Fruit fly (Drosophila melanogaster) whole organism, embryonic: ENCODE results near the gene Tmep.

Experiments used
- Blimp-1 ChIP-seq: fragments of 200-800 bp; sonication (Bioruptor generic); optimal IDR thresholded peaks from 3 replicates; lab custom pipeline; 2018; ENCODE audit warnings: missing biosample characterization, missing genetic modification characterization, mild to moderate bottlenecking, moderate library complexity, missing genetic modification reagents
- CG1024 ChIP-seq: fragments of 200-800 bp; sonication (Bioruptor generic); IDR thresholded peaks from 2 replicates; pipeline ENCODE4 v1.3.6; 2022; ENCODE audit warnings: missing biosample characterization, missing genetic modification characterization
- CG11085 ChIP-seq: fragments of 200-800 bp; sonication (Bioruptor generic); IDR thresholded peaks from 2 replicates; pipeline ENCODE4 v1.3.6; 2022; ENCODE audit warnings: missing biosample characterization, missing genetic modification characterization
- CG15011 ChIP-seq: fragments of 200-800 bp; sonication (Bioruptor generic); optimal IDR thresholded peaks from 3 replicates; lab custom pipeline; 2018; ENCODE audit warnings: missing biosample characterization, mild to moderate bottlenecking, missing genetic modification characterization
- CG1529 ChIP-seq: fragments of 200-800 bp; sonication (Bioruptor generic); optimal IDR thresholded peaks from 3 replicates; lab custom pipeline; 2018; ENCODE audit warnings: missing biosample characterization, missing genetic modification characterization
- CG16779 ChIP-seq: fragments of 200-800 bp; sonication (Bioruptor generic); IDR thresholded peaks from 2 replicates; pipeline ENCODE4 v1.3.6; 2022; ENCODE audit warnings: missing biosample characterization, missing genetic modification characterization
- CG17328 ChIP-seq: fragments of 200-800 bp; sonication (Bioruptor generic); IDR thresholded peaks from 2 replicates; pipeline ENCODE4 v1.3.6; 2022; ENCODE audit warnings: missing biosample characterization, missing genetic modification characterization
- CG2116 ChIP-seq: fragments of 200-800 bp; sonication (Bioruptor generic); optimal IDR thresholded peaks from 3 replicates; lab custom pipeline; 2018; ENCODE audit warnings: missing biosample characterization, mild to moderate bottlenecking, missing genetic modification characterization
- CG4282 ChIP-seq: fragments of 200-800 bp; sonication (Bioruptor generic); optimal IDR thresholded peaks from 2 replicates; lab custom pipeline; 2016; ENCODE audit warnings: missing biosample characterization, missing genetic modification characterization
- CG4328 ChIP-seq: fragments of 200-800 bp; sonication (Bioruptor generic); optimal IDR thresholded peaks from 3 replicates; lab custom pipeline; 2017; ENCODE audit warnings: missing biosample characterization, missing genetic modification reagents, missing genetic modification characterization
- CG4360 ChIP-seq: fragments of 200-800 bp; sonication (Bioruptor generic); IDR thresholded peaks from 2 replicates; pipeline ENCODE4 v1.3.6; 2022; ENCODE audit warnings: missing biosample characterization, missing genetic modification characterization
- CG6254 ChIP-seq: fragments of 200-800 bp; sonication (Bioruptor generic); optimal IDR thresholded peaks from 3 replicates; lab custom pipeline; 2017; ENCODE audit warnings: mild to moderate bottlenecking, missing biosample characterization, missing genetic modification reagents, missing genetic modification characterization
- CG7357 ChIP-seq: fragments of 200-800 bp; sonication (Bioruptor generic); IDR thresholded peaks from 3 replicates; pipeline ENCODE4 v1.3.6; 2022; ENCODE audit warnings: missing biosample characterization, missing genetic modification characterization
- CG9215 ChIP-seq: fragments of 200-800 bp; sonication (Bioruptor generic); IDR thresholded peaks from 2 replicates; pipeline ENCODE4 v1.3.6; 2022; ENCODE audit warnings: missing biosample characterization, missing genetic modification characterization
- Dfd ChIP-seq, 2 experiments: fragments of >200 bp; optimal IDR thresholded peaks; 2 replicates each; lab custom pipeline; 2017; ENCODE audit warnings: missing biosample characterization in 2 of 2, missing genetic modification characterization in 2 of 2
- Hr78 ChIP-seq, 2 experiments: fragments of 200-800 bp in 1 of 2; fragments of >200 bp in 1 of 2; sonication (Bioruptor generic) in 1 of 2; optimal IDR thresholded peaks; 2 replicates each; lab custom pipeline; 2017 to 2019; ENCODE audit warnings: missing biosample characterization in 2 of 2, missing genetic modification characterization in 2 of 2, mild to moderate bottlenecking in 1 of 2, moderate library complexity in 1 of 2
- MTF-1 ChIP-seq: fragments of 200-800 bp; sonication (Bioruptor generic); optimal IDR thresholded peaks from 2 replicates; lab custom pipeline; 2018; ENCODE audit warnings: missing biosample characterization, mild to moderate bottlenecking, missing genetic modification characterization, borderline replicate concordance
- Mes4 ChIP-seq: fragments of 200-800 bp; sonication (Bioruptor generic); optimal IDR thresholded peaks from 2 replicates; lab custom pipeline; 2016; ENCODE audit warnings: missing biosample characterization, missing genetic modification characterization
- Nf-YB ChIP-seq: fragments of 200-800 bp; sonication (Bioruptor generic); optimal IDR thresholded peaks from 3 replicates; lab custom pipeline; 2019; ENCODE audit warnings: missing biosample characterization, mild to moderate bottlenecking, missing genetic modification characterization, moderate library complexity
- Rfx ChIP-seq: fragments of 200-800 bp; sonication (Bioruptor generic); IDR thresholded peaks from 2 replicates; pipeline ENCODE4 v1.3.6; 2022; ENCODE audit warnings: missing biosample characterization, missing genetic modification characterization
- Spps ChIP-seq: fragments of 200-800 bp; sonication (Bioruptor generic); optimal IDR thresholded peaks from 2 replicates; lab custom pipeline; 2018; ENCODE audit warnings: missing biosample characterization, mild to moderate bottlenecking, missing genetic modification characterization
- Taf1 ChIP-seq: fragments of 200-800 bp; sonication (Bioruptor generic); IDR thresholded peaks from 2 replicates; pipeline ENCODE4 v1.3.6; 2022; ENCODE audit warnings: missing biosample characterization, missing genetic modification characterization
- ab ChIP-seq: fragments of 200-800 bp; sonication (Bioruptor generic); optimal IDR thresholded peaks from 2 replicates; lab custom pipeline; 2016; ENCODE audit warnings: missing biosample characterization, missing genetic modification characterization
- al ChIP-seq: fragments of 200-800 bp; sonication (Bioruptor generic); IDR thresholded peaks from 2 replicates; pipeline ENCODE4 v1.3.6; 2022; ENCODE audit warnings: missing biosample characterization, missing genetic modification characterization
- croc ChIP-seq: fragments of 200-800 bp; sonication (Bioruptor generic); conservative IDR thresholded peaks from 3 replicates; pipeline ENCODE4 v1.3.6; 2022; ENCODE audit warnings: missing biosample characterization, missing genetic modification characterization
- da ChIP-seq: fragments of 200-800 bp; sonication (Bioruptor generic); optimal IDR thresholded peaks from 2 replicates; lab custom pipeline; 2016; ENCODE audit warnings: missing biosample characterization, missing genetic modification characterization
- dmrt11E ChIP-seq: fragments of 200-800 bp; sonication (Bioruptor generic); optimal IDR thresholded peaks from 3 replicates; lab custom pipeline; 2018; ENCODE audit warnings: missing biosample characterization, mild to moderate bottlenecking, missing genetic modification characterization, moderate library complexity
- fd64A ChIP-seq: fragments of 200-800 bp; sonication (Bioruptor generic); optimal IDR thresholded peaks from 3 replicates; lab custom pipeline; 2018; ENCODE audit warnings: missing biosample characterization, mild to moderate bottlenecking, missing genetic modification characterization
- fd96Cb ChIP-seq: fragments of 200-800 bp; sonication (Bioruptor generic); optimal IDR thresholded peaks from 2 replicates; lab custom pipeline; 2018; ENCODE audit warnings: missing biosample characterization, mild to moderate bottlenecking, missing genetic modification characterization, moderate library complexity
- fru ChIP-seq: fragments of >200 bp; optimal IDR thresholded peaks from 2 replicates; lab custom pipeline; 2017
- gsb-n ChIP-seq: fragments of 200-800 bp; sonication (Bioruptor generic); optimal IDR thresholded peaks from 3 replicates; lab custom pipeline; 2018; ENCODE audit warnings: missing biosample characterization, mild to moderate bottlenecking, missing genetic modification characterization
- h ChIP-seq: fragments of >200 bp; optimal IDR thresholded peaks from 2 replicates; lab custom pipeline; 2017
- lbe ChIP-seq: fragments of 200-800 bp; sonication (Bioruptor generic); optimal IDR thresholded peaks from 2 replicates; lab custom pipeline; 2016; ENCODE audit warnings: missing biosample characterization, mild to moderate bottlenecking, missing genetic modification characterization
- nerfin-1 ChIP-seq: fragments of 200-800 bp; sonication (Bioruptor generic); optimal IDR thresholded peaks from 3 replicates; lab custom pipeline; 2019; ENCODE audit warnings: missing biosample characterization, mild to moderate bottlenecking, missing genetic modification characterization, moderate library complexity
- nmo ChIP-seq: fragments of 200-800 bp; sonication (Bioruptor generic); optimal IDR thresholded peaks from 2 replicates; lab custom pipeline; 2018; ENCODE audit warnings: missing biosample characterization, mild to moderate bottlenecking, missing genetic modification characterization, moderate library complexity
- oc ChIP-seq: fragments of 200-800 bp; sonication (Bioruptor generic); optimal IDR thresholded peaks from 2 replicates; lab custom pipeline; 2018; ENCODE audit warnings: missing biosample characterization, mild to moderate bottlenecking, missing genetic modification characterization, moderate library complexity
- pros ChIP-seq: fragments of 200-800 bp; sonication (Bioruptor generic); optimal IDR thresholded peaks from 3 replicates; lab custom pipeline; 2019; ENCODE audit warnings: missing biosample characterization, mild to moderate bottlenecking, missing genetic modification characterization, moderate library complexity
- pum ChIP-seq: fragments of 200-800 bp; sonication (Bioruptor generic); optimal IDR thresholded peaks from 2 replicates; lab custom pipeline; 2016; ENCODE audit warnings: missing biosample characterization, missing genetic modification characterization
- repo ChIP-seq: fragments of 200-800 bp; sonication (Bioruptor generic); optimal IDR thresholded peaks from 2 replicates; lab custom pipeline; 2016; ENCODE audit warnings: missing biosample characterization, missing genetic modification characterization
- rib ChIP-seq: fragments of 200-800 bp; sonication (Bioruptor generic); IDR thresholded peaks from 2 replicates; pipeline ENCODE4 v1.3.6; 2022; ENCODE audit warnings: missing biosample characterization, missing genetic modification characterization
- schlank ChIP-seq: fragments of 200-800 bp; sonication (Bioruptor generic); optimal IDR thresholded peaks from 2 replicates; lab custom pipeline; 2018; ENCODE audit warnings: missing biosample characterization, mild to moderate bottlenecking, missing genetic modification characterization
- tap ChIP-seq: fragments of 200-800 bp; optimal IDR thresholded peaks from 3 replicates; lab custom pipeline; 2019; ENCODE audit warnings: missing biosample characterization, mild to moderate bottlenecking, missing genetic modification characterization, moderate library complexity
- tna ChIP-seq: fragments of 200-800 bp; sonication (Bioruptor generic); IDR thresholded peaks from 2 replicates; pipeline ENCODE4 v1.3.6; 2022; ENCODE audit warnings: missing biosample characterization, missing genetic modification characterization; ENCODE audit not compliant: partially characterized antibody
- unpg ChIP-seq: fragments of 200-800 bp; sonication (Bioruptor generic); optimal IDR thresholded peaks from 3 replicates; lab custom pipeline; 2018; ENCODE audit warnings: missing biosample characterization, mild to moderate bottlenecking, missing genetic modification characterization, moderate library complexity
- vfl ChIP-seq: fragments of 200-800 bp; sonication (Bioruptor generic); optimal IDR thresholded peaks from 2 replicates; lab custom pipeline; 2016; ENCODE audit warnings: missing biosample characterization, missing genetic modification characterization
- wdn ChIP-seq: fragments of 200-800 bp; sonication (Bioruptor generic); IDR thresholded peaks from 2 replicates; pipeline ENCODE4 v1.3.6; 2022; ENCODE audit warnings: missing biosample characterization, missing genetic modification characterization
- wek ChIP-seq: fragments of 200-800 bp; sonication (Bioruptor generic); optimal IDR thresholded peaks from 3 replicates; lab custom pipeline; 2018; ENCODE audit warnings: missing biosample characterization, mild to moderate bottlenecking, missing genetic modification characterization, moderate library complexity
- zen ChIP-seq: fragments of 200-800 bp; sonication (Bioruptor generic); optimal IDR thresholded peaks from 3 replicates; lab custom pipeline; 2018; ENCODE audit warnings: missing biosample characterization, mild to moderate bottlenecking, missing genetic modification characterization, moderate library complexity
- zen2 ChIP-seq: fragments of 200-800 bp; sonication (Bioruptor generic); IDR thresholded peaks from 3 replicates; pipeline ENCODE4 v1.3.6; 2022; ENCODE audit warnings: missing biosample characterization, missing genetic modification characterization; ENCODE audit not compliant: partially characterized antibody
- zf30C ChIP-seq: fragments of 200-800 bp; sonication (Bioruptor generic); optimal IDR thresholded peaks from 3 replicates; lab custom pipeline; 2018; ENCODE audit warnings: missing biosample characterization, mild to moderate bottlenecking, missing genetic modification characterization
- zfh1 ChIP-seq: fragments of 200-800 bp; sonication (Bioruptor generic); IDR thresholded peaks from 3 replicates; pipeline ENCODE4 v1.3.6; 2022; ENCODE audit warnings: missing biosample characterization, missing genetic modification characterization

The Tmep gene

DNA sequence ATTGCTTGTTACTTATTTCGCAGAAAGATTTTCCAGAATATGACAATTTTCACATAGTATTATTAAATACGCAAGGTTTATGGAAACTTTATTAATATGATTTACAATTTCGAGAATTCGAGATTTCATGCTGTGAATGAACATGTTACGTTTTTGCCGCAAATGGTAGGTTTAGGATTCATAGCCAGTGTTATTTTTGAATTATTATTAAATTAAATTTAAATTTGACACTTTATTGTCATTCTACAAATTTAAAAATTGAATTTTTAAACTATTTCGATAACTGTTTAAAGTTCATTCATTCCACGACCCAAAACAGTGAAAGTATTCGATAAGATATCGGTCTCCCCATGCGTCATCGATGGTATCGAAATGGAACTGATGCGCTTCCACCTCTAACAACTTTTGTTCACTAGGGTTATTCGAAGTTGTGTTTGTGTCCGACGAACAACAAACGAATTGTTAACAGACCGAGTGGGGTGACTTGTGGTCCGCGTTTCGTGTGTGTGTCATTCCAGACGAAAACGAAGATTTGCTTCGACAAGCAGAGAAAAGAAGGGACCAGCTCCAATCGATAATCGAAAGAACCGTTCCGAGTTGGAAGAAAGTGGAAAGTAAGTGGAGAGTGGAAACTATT lies 23.2 kb upstream of the Tmep start, which contains the start of the genes CG32313 and Pcyt1 (continued):
- TF ChIP-seq schlank (no peak), oc (tag; lab: Kevin White, UChicago) (no peak), CG1024 (GFP tag; lab: Robert Waterston, UW) (no peak), CG7357 (no peak), wek (GFP tag; lab: Kevin White, UChicago) (peak; percentile 86), CG15011 (GFP tag; lab: Kevin White, UChicago) (no peak), nerfin-1 (peak; percentile 92), zen2 (GFP tag; lab: Robert Waterston, UW) (peak; percentile 77), Rfx (GFP tag; lab: Robert Waterston, UW) (peak; percentile 23; the same call in 1 of the 2 replicates), CG16779 (no peak), repo (GFP tag; lab: Kevin White, UChicago) (no peak), zf30C (GFP tag; lab: Kevin White, UChicago) (no peak), nmo (GFP tag; lab: Kevin White, UChicago) (peak; percentile 50), pum (GFP tag; lab: Kevin White, UChicago) (no peak), tap (tag; lab: Kevin White, UChicago) (peak; percentile 49), CG4360 (GFP tag; lab: Robert Waterston, UW) (no peak), Hr78 (GFP tag; optimal IDR thresholded peaks at IDR 0.05; lab: Kevin White, UChicago) (no peak), Mes4 (GFP tag; lab: Kevin White, UChicago) (no peak), unpg (GFP tag; lab: Kevin White, UChicago) (no peak), al (GFP tag; lab: Robert Waterston, UW) (no peak), vfl (GFP tag; lab: Kevin White, UChicago) (no peak), Dfd (GFP tag; optimal IDR thresholded peaks at IDR 0.05; lab: Kevin White, UChicago) (no peak), croc (GFP tag; lab: Robert Waterston, UW) (no peak), dmrt11E (tag; lab: Kevin White, UChicago) (no peak), fru (lab: Kevin White, UChicago) (no peak), CG9215 (no peak), CG2116 (GFP tag; lab: Kevin White, UChicago) (peak; percentile 86), CG6254 (GFP tag; lab: Kevin White, UChicago) (no peak), MTF-1 (no peak), ab (GFP tag; lab: Kevin White, UChicago) (no peak), pros (GFP tag; lab: Kevin White, UChicago) (peak; percentile 92), Blimp-1 (GFP tag; lab: Kevin White, UChicago) (peak; percentile 47), fd64A (GFP tag; lab: Kevin White, UChicago) (no peak), Taf1 (GFP tag; lab: Robert Waterston, UW) (no peak), tna (peak; percentile 77), gsb-n (tag; lab: Kevin White, UChicago) (peak; percentile 11), lbe (GFP tag; lab: Kevin White, UChicago) (no peak), wdn (GFP tag; lab: Robert Waterston, UW) (0 out of 2 replicates have a peak, but pooled peaks have one; percentile 27), CG4328 (GFP tag; lab: Kevin White, UChicago) (no peak), rib (GFP tag; lab: Robert Waterston, UW) (no peak), CG11085 (no peak), zen (tag; lab: Kevin White, UChicago) (no peak), zfh1 (no peak), da (GFP tag; lab: Kevin White, UChicago) (no peak), CG4282 (GFP tag; lab: Kevin White, UChicago) (no peak), fd96Cb (tag; lab: Kevin White, UChicago) (no peak), h (lab: Kevin White, UChicago) (no peak), Spps (tag; lab: Kevin White, UChicago) (no peak), CG1529 (GFP tag; lab: Kevin White, UChicago) (no peak), CG17328 (no peak), Nf-YB (GFP tag; lab: Kevin White, UChicago) (no peak)
